Worm (Caenorhabditis elegans) whole organism, L4 larva: ENCODE data around the gene lin-12.

ENCODE experiments used
- F10B5.3 ChIP-seq: sonication (generic microtip); optimal IDR thresholded peaks from 2 replicates; lab custom pipeline; 2016; ENCODE audit warnings: mild to moderate bottlenecking, missing genetic modification characterization, missing compliant biosample characterization
- F37D6.2 ChIP-seq: sonication (generic microtip); optimal IDR thresholded peaks from 2 replicates; lab custom pipeline; 2016; ENCODE audit warnings: mild to moderate bottlenecking, missing genetic modification characterization, missing compliant biosample characterization
- F44E2.7 ChIP-seq: fragments of 200-800 bp; sonication (Bioruptor generic); IDR thresholded peaks from 2 replicates; pipeline ENCODE4 v2.1.2; 2022; ENCODE audit warnings: missing genetic modification characterization, missing compliant biosample characterization
- ZK337.2 ChIP-seq: fragments of 200-800 bp; sonication (Bioruptor generic); IDR thresholded peaks from 2 replicates; pipeline ENCODE4 v1.3.6; 2022; ENCODE audit warnings: missing genetic modification reagents, missing genetic modification characterization, missing compliant biosample characterization
- aha-1 ChIP-seq: fragments of 150-350 bp; peaks from one replicate; lab custom pipeline; 2014; ENCODE audit warnings: missing biosample characterization, missing genetic modification characterization
- ama-1 ChIP-seq: fragments of 150-350 bp; optimal IDR thresholded peaks from 2 replicates; lab custom pipeline; 2014; ENCODE audit warnings: inconsistent platforms, mixed read lengths
- ceh-20 ChIP-seq: fragments of 200-800 bp; sonication (Bioruptor generic); IDR thresholded peaks from 2 replicates; pipeline ENCODE4 v1.3.6; 2022; ENCODE audit warnings: missing genetic modification reagents, missing genetic modification characterization, missing compliant biosample characterization
- ceh-62 ChIP-seq: sonication (generic microtip); optimal IDR thresholded peaks from 2 replicates; lab custom pipeline; 2017; ENCODE audit warnings: missing biosample characterization, missing genetic modification characterization
- cey-2 ChIP-seq: sonication (generic microtip); optimal IDR thresholded peaks from 3 replicates; lab custom pipeline; 2017; ENCODE audit warnings: missing genetic modification characterization, mild to moderate bottlenecking, missing compliant biosample characterization, antibody characterized with exemption, borderline replicate concordance; ENCODE audit not compliant: insufficient read depth
- dmd-8 ChIP-seq: fragments of 200-800 bp; sonication (Bioruptor generic); IDR thresholded peaks from 2 replicates; pipeline ENCODE4 v1.3.6; 2022; ENCODE audit warnings: missing genetic modification characterization, missing compliant biosample characterization
- dve-1 ChIP-seq: sonication (generic microtip); optimal IDR thresholded peaks from 2 replicates; lab custom pipeline; 2017; ENCODE audit warnings: antibody characterized with exemption, mild to moderate bottlenecking, missing genetic modification characterization, missing compliant biosample characterization; ENCODE audit not compliant: insufficient read depth
- fos-1 ChIP-seq: fragments of 150-350 bp; optimal IDR thresholded peaks from 2 replicates; lab custom pipeline; 2014; ENCODE audit warnings: missing biosample characterization, missing genetic modification characterization
- hif-1 ChIP-seq, 2 experiments: sonication (generic microtip); optimal IDR thresholded peaks; 2 replicates each; lab custom pipeline; 2016 to 2017; ENCODE audit warnings: missing compliant biosample characterization in 2 of 2, missing genetic modification characterization in 2 of 2, missing genetic modification reagents in 2 of 2, missing genotype in 2 of 2, mild to moderate bottlenecking in 1 of 2
- hlh-30 ChIP-seq: sonication (generic microtip); optimal IDR thresholded peaks from 2 replicates; lab custom pipeline; 2017; ENCODE audit warnings: antibody characterized with exemption, mild to moderate bottlenecking, missing genetic modification characterization, missing compliant biosample characterization; ENCODE audit not compliant: insufficient read depth
- lin-1 ChIP-seq: fragments of 200-800 bp; sonication (Bioruptor generic); IDR thresholded peaks from 2 replicates; pipeline ENCODE4 v1.3.6; 2022; ENCODE audit warnings: missing genetic modification reagents, missing genetic modification characterization, missing compliant biosample characterization
- lin-38 ChIP-seq: fragments of 200-800 bp; sonication (Bioruptor generic); IDR thresholded peaks from 2 replicates; pipeline ENCODE4 v1.3.6; 2022; ENCODE audit warnings: missing genetic modification reagents, missing genetic modification characterization, missing compliant biosample characterization
- lin-39 ChIP-seq: fragments of 150-350 bp; optimal IDR thresholded peaks from 2 replicates; lab custom pipeline; 2014; ENCODE audit warnings: missing biosample characterization, missing genetic modification reagents, missing genetic modification characterization
- lsy-2 ChIP-seq, 2 experiments: fragments of 150-350 bp in 1 of 2; sonication (generic microtip) in 1 of 2; optimal IDR thresholded peaks; 2 replicates each; lab custom pipeline; 2014 to 2017; ENCODE audit warnings: missing biosample characterization in 2 of 2, missing genetic modification characterization in 2 of 2
- madf-5 ChIP-seq, 2 experiments: fragments of 200-800 bp; sonication (Bioruptor generic); IDR thresholded peaks; 2 replicates each; pipeline ENCODE4 v1.3.6; 2022; ENCODE audit warnings: missing compliant biosample characterization in 2 of 2, missing genetic modification characterization in 2 of 2
- mxl-3 ChIP-seq: fragments of 200-800 bp; sonication (Bioruptor generic); optimal IDR thresholded peaks from 2 replicates; lab custom pipeline; 2018; ENCODE audit warnings: mild to moderate bottlenecking, missing genetic modification characterization, missing compliant biosample characterization
- nhr-102 ChIP-seq: sonication (generic microtip); optimal IDR thresholded peaks from 2 replicates; lab custom pipeline; 2016; ENCODE audit warnings: mild to moderate bottlenecking, missing genetic modification characterization, moderate library complexity, missing compliant biosample characterization
- nhr-11 ChIP-seq: fragments of 150-350 bp; optimal IDR thresholded peaks from 2 replicates; lab custom pipeline; 2014; ENCODE audit warnings: missing biosample characterization, missing genetic modification characterization
- nhr-28 ChIP-seq: fragments of 150-350 bp; optimal IDR thresholded peaks from 2 replicates; lab custom pipeline; 2014; ENCODE audit warnings: missing biosample characterization, missing genetic modification characterization
- nhr-42 ChIP-seq: fragments of 200-800 bp; sonication (Bioruptor generic); IDR thresholded peaks from 2 replicates; pipeline ENCODE4 v1.3.6; 2022; ENCODE audit warnings: missing genetic modification characterization, missing compliant biosample characterization
- nhr-77 ChIP-seq: fragments of 150-350 bp; optimal IDR thresholded peaks from 2 replicates; lab custom pipeline; 2014; ENCODE audit warnings: missing biosample characterization, missing genetic modification characterization
- pha-4 ChIP-seq, 2 experiments: fragments of 150-350 bp in 1 of 2; fragments of 200-800 bp in 1 of 2; sonication (Bioruptor generic) in 1 of 2; IDR thresholded peaks in 1 of 2; optimal IDR thresholded peaks in 1 of 2; 2 replicates each; pipeline versions ENCODE4 v1.3.6 to Lab custom; 2014 to 2022; ENCODE audit warnings: missing genetic modification characterization in 2 of 2, missing genetic modification reagents in 2 of 2, missing biosample characterization in 1 of 2, missing compliant biosample characterization in 1 of 2
- php-3 ChIP-seq: fragments of 200-800 bp; sonication (Bioruptor generic); IDR thresholded peaks from 2 replicates; pipeline ENCODE4 v1.3.6; 2022; ENCODE audit warnings: missing genetic modification reagents, missing genetic modification characterization, missing compliant biosample characterization
- spr-1 ChIP-seq: sonication (generic microtip); optimal IDR thresholded peaks from 2 replicates; lab custom pipeline; 2016; ENCODE audit warnings: mild to moderate bottlenecking, missing genetic modification characterization, missing compliant biosample characterization
- spr-3 ChIP-seq: fragments of 200-800 bp; sonication (Bioruptor generic); optimal IDR thresholded peaks from 2 replicates; lab custom pipeline; 2018; ENCODE audit warnings: mild to moderate bottlenecking, missing genetic modification characterization, missing compliant biosample characterization
- unc-39 ChIP-seq: sonication (generic microtip); optimal IDR thresholded peaks from 2 replicates; lab custom pipeline; 2017; ENCODE audit warnings: missing biosample characterization, missing genetic modification characterization
- unc-62 ChIP-seq, 3 experiments: fragments of 150-350 bp in 1 of 3; sonication (generic microtip); optimal IDR thresholded peaks in 2 of 3; peaks in 1 of 3; 1 replicate in 1 of 3; 2 replicates in 2 of 3; lab custom pipeline; 2014 to 2017; ENCODE audit warnings: missing biosample characterization in 3 of 3, missing genetic modification characterization in 3 of 3, missing genetic modification reagents in 3 of 3, missing genotype in 1 of 3
- zag-1 ChIP-seq: fragments of 150-350 bp; optimal IDR thresholded peaks from 2 replicates; lab custom pipeline; 2014; ENCODE audit warnings: missing biosample characterization, missing genetic modification characterization

Gene lin-12

ce11 chrIII:9071372-9071771, at the start of gene lin-12:
lin-12 (minus strand) TSS chrIII:9071472.
- TF ChIP-seq zag-1 (tag; lab: Kevin White, UChicago) (no peak), hlh-30 (tag; lab: Kevin White, UChicago) (no peak), ceh-62 (no peak), madf-5 (GFP tag; IDR thresholded peaks at IDR 0.05; lab: Robert Waterston, UW) (no peak), ZK337.2 (GFP tag; lab: Robert Waterston, UW) (no peak), F44E2.7 (no peak), cey-2 (tag; lab: Kevin White, UChicago) (no peak), dve-1 (tag; lab: Kevin White, UChicago) (no peak), aha-1 (tag; lab: Kevin White, UChicago) (no peak), F37D6.2 (tag; lab: Kevin White, UChicago) (no peak), spr-3 (no peak), dmd-8 (GFP tag; lab: Robert Waterston, UW) (no peak), nhr-42 (GFP tag; lab: Robert Waterston, UW) (no peak), lin-1 (GFP tag; lab: Robert Waterston, UW) (no peak), nhr-28 (tag; lab: Kevin White, UChicago) (no peak), fos-1 (no peak), ama-1 (lab: Kevin White, UChicago) (no peak), nhr-102 (tag; lab: Kevin White, UChicago) (no peak), ceh-20 (GFP tag; lab: Robert Waterston, UW) (no peak), spr-1 (tag; lab: Kevin White, UChicago) (no peak)

DNA sequence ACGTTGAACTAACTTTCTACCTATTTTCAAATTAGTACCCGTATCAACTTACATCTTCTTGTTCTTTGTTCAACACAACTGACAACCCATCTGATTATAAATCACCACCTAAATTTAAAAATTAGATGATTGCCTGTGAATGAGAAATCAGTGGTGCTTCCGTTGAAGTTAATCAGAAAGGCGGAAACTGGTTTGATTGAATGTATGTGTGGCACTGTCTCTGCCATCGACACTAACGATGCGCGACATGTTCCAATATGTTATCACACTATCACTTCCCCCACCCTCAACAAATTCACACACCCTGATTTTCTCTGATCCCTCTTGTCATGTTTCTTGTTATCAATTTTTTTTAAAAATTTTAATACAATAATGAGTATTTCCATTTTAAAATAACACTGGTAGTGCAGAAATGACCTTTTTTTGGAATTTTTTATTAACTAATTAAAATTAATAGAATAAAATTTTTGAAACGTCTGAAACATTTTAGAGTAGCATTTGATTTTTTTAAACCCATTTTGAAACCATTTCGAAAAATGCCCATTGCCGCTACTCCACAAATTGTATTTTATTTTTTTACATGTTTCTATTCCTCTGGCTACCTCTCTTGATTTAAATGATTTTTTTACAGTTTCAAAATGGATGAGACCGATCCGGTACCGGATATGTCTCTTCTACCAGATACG, 47.8 kb upstream of the lin-12 start, which contains the start of gene ced-11:
ced-11 (plus strand) TSS at position 636 of the 686 bp plus-strand sequence.
- no peak for TF ChIP-seq unc-39 (tag; lab: Kevin White, UChicago)
- TF ChIP-seq unc-62 (GFP tag; optimal IDR thresholded peaks at IDR 0.05 in 1 of 2; lab: Kevin White, UChicago): peak in 1 of 2 experiments; percentile 17
- TF ChIP-seq unc-62 (tag; optimal IDR thresholded peaks at IDR 0.05; lab: Kevin White, UChicago): no peak
- no peak for TF ChIP-seq madf-5 (GFP tag; IDR thresholded peaks at IDR 0.05; lab: Robert Waterston, UW)
- no peak for TF ChIP-seq F10B5.3 (tag; lab: Kevin White, UChicago)

ce11 chrIII:9118314-9118850, 47.1 kb upstream of the lin-12 start, which contains the start of gene grl-11:
grl-11 (minus strand) TSS chrIII:9118364.
- TF ChIP-seq php-3 (GFP tag; lab: Robert Waterston, UW): no peak
- TF ChIP-seq pha-4 (GFP tag; IDR thresholded peaks at IDR 0.05; lab: Robert Waterston, UW): no peak
- no peak for TF ChIP-seq pha-4 (tag; optimal IDR thresholded peaks at IDR 0.05; lab: Kevin White, UChicago)
- no peak for TF ChIP-seq hlh-30 (tag; lab: Kevin White, UChicago)
- TF ChIP-seq unc-62 (GFP tag; optimal IDR thresholded peaks at IDR 0.05 in 1 of 2; lab: Kevin White, UChicago): peak in 1 of 2 experiments; percentile 81
- TF ChIP-seq unc-62 (tag; optimal IDR thresholded peaks at IDR 0.05; lab: Kevin White, UChicago): no peak

ce11 chrIII:9115745-9116144, 44.5 kb upstream of the lin-12 start:
- no peak for TF ChIP-seq nhr-42 (GFP tag; lab: Robert Waterston, UW)
- peak in 1 of 2 experiments; percentile 77 for TF ChIP-seq unc-62 (GFP tag; optimal IDR thresholded peaks at IDR 0.05 in 1 of 2; lab: Kevin White, UChicago)
- no peak for TF ChIP-seq unc-62 (tag; optimal IDR thresholded peaks at IDR 0.05; lab: Kevin White, UChicago)
- TF ChIP-seq aha-1 (tag; lab: Kevin White, UChicago): peak; percentile 52

- TF ChIP-seq lin-38: no peak
- no peak for TF ChIP-seq lsy-2 (tag; optimal IDR thresholded peaks at IDR 0.05; lab: Kevin White, UChicago)
- no peak for TF ChIP-seq hif-1 (tag; optimal IDR thresholded peaks at IDR 0.05; lab: Kevin White, UChicago)
- TF ChIP-seq nhr-11 (tag; lab: Kevin White, UChicago): no peak
- no peak for TF ChIP-seq lin-39 (tag; lab: Kevin White, UChicago)
- no peak for TF ChIP-seq mxl-3 (GFP tag; lab: Kevin White, UChicago)
- no peak for TF ChIP-seq nhr-77
Observed at ce11 chrIII:9114649-9115048, 43.4 kb upstream of the lin-12 start, which contains the start of gene ZK512.1. ZK512.1 (plus strand) TSS chrIII:9114949.
